Worm (Caenorhabditis elegans): ENCODE measurements around the gene dmsr-11.

ce11 chrV:6778457-6778856, 25.4 kb downstream of the dmsr-11 start:
- TF ChIP-seq ama-1 (optimal IDR thresholded peaks at IDR 0.05) (no peak), efl-3 (GFP tag; optimal IDR thresholded peaks at IDR 0.05) (no peak), pag-3 (tag; optimal IDR thresholded peaks at IDR 0.05; ENCODE audit: borderline replicate concordance, insufficient read depth) (no peak), rnt-1 (tag; optimal IDR thresholded peaks at IDR 0.05) (no peak), lin-15B (tag; optimal IDR thresholded peaks at IDR 0.05) (no peak), lsy-2 (tag; optimal IDR thresholded peaks at IDR 0.05) (no peak), unc-62 (GFP tag; optimal IDR thresholded peaks at IDR 0.05) (no peak), lin-39 (tag; optimal IDR thresholded peaks at IDR 0.05) (no peak), nhr-11 (tag; optimal IDR thresholded peaks at IDR 0.05) (peak; percentile 36), sptf-1 (tag; optimal IDR thresholded peaks at IDR 0.05) (no peak)
